Worm (Caenorhabditis elegans): ENCODE data around the gene C53A5.16.

The C53A5.16 gene

DNA sequence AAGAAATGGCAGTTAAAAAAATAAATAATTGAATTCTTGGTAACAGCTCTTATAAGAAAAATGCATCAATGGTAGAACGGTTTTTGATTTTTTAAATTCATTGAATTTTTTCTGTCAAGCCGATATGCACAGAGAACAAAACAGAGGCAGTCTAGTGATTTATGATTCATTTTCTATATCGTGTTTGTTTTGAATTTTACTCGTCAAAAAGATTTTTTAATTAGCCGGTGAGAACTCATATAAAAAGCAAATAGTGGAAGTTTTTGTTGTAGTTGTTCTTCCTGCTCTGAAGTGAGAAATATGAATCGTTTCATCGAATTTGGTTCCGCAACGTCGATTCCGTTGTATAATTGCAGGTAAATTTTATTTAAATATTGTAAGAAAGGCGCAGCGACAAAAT, 36.9 kb upstream of the C53A5.16 start, which contains the start of gene srt-32 (continued):
- no peak for TF ChIP-seq gei-17 (GFP tag; optimal IDR thresholded peaks at IDR 0.05)

- TF ChIP-seq hsf-1 (GFP tag; IDR thresholded peaks at IDR 0.05) = no peak
- TF ChIP-seq T26A5.8 (tag; optimal IDR thresholded peaks at IDR 0.05) = no peak
- TF ChIP-seq lag-1 (GFP tag; IDR thresholded peaks at IDR 0.05) = no peak
- no peak for TF ChIP-seq ceh-27 (GFP tag; optimal IDR thresholded peaks at IDR 0.05)
- TF ChIP-seq sea-2 (GFP tag; IDR thresholded peaks at IDR 0.05) = no peak
- TF ChIP-seq attf-5 (GFP tag; optimal IDR thresholded peaks at IDR 0.05) = no peak
- no peak for TF ChIP-seq ceh-40 (GFP tag; IDR thresholded peaks at IDR 0.05)
- no peak for TF ChIP-seq attf-3 (GFP tag; conservative IDR thresholded peaks at IDR 0.05)
- TF ChIP-seq ztf-25 (GFP tag; IDR thresholded peaks at IDR 0.05) = no peak
- TF ChIP-seq ceh-58 (GFP tag; IDR thresholded peaks at IDR 0.05) = no peak
- TF ChIP-seq B0019.2 (GFP tag; conservative IDR thresholded peaks at IDR 0.05) = no peak
- TF ChIP-seq tlf-1 (GFP tag; optimal IDR thresholded peaks at IDR 0.05) = no peak
- TF ChIP-seq snpc-1.1 (tag; optimal IDR thresholded peaks at IDR 0.05; ENCODE audit: insufficient read depth) = no peak
Measured at ce11 chrV:14558757-14559156, 36.3 kb upstream of the C53A5.16 start, which contains the start of gene C53A5.9. Gene C53A5.9, minus strand, starts transcription at chrV:14558857.

ce11 chrV:14556187-14556586, 33.8 kb upstream of the C53A5.16 start, which contains the start of gene srg-47:
Gene srg-47, minus strand, starts transcription at chrV:14556287.
- TF ChIP-seq ztf-25 (GFP tag; IDR thresholded peaks at IDR 0.05) (no peak), ccch-3 (GFP tag; optimal IDR thresholded peaks at IDR 0.05) (no peak), B0261.1 (tag; optimal IDR thresholded peaks at IDR 0.05) (no peak), lin-40 (tag; optimal IDR thresholded peaks at IDR 0.05) (no peak), nfya-2 (GFP tag; IDR thresholded peaks at IDR 0.05) (no peak), egl-18 (GFP tag; IDR thresholded peaks at IDR 0.05) (no peak), tlf-1 (GFP tag; optimal IDR thresholded peaks at IDR 0.05) (no peak), zim-3 (tag; optimal IDR thresholded peaks at IDR 0.05) (no peak), pbrm-1 (GFP tag; IDR thresholded peaks at IDR 0.05) (no peak), Y53G8AR.9 (GFP tag; conservative IDR thresholded peaks at IDR 0.05) (no peak)

DNA sequence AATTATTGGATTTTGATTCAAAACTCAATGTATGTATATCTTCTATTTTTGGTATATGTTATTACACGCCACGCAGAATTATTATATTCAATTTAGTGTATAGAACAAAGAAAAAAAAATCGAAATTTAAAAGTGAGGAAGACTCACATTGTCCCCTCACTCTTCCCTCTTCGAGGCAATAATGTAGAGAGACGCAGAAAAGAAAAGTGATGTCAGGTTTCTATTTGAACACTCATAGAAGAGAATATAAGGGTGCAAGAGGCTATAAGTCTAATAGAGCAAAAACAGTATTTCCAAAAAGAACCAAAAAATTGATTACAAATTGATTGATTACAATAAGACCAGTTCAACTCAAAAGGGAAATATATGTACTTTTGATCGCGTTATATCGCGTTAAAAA, 26.1 kb upstream of the C53A5.16 start:
- TF ChIP-seq ceh-100 (GFP tag; IDR thresholded peaks at IDR 0.05) = no peak
- TF ChIP-seq mxl-1 (tag; optimal IDR thresholded peaks at IDR 0.05) = no peak
- TF ChIP-seq zfh-2 (GFP tag; conservative IDR thresholded peaks at IDR 0.05) = no peak
- no peak for TF ChIP-seq lin-26 (GFP tag; IDR thresholded peaks at IDR 0.05)
- no peak for TF ChIP-seq ama-1 (optimal IDR thresholded peaks at IDR 0.05)
- no peak for TF ChIP-seq ama-1 (GFP tag; optimal IDR thresholded peaks at IDR 0.05)

DNA sequence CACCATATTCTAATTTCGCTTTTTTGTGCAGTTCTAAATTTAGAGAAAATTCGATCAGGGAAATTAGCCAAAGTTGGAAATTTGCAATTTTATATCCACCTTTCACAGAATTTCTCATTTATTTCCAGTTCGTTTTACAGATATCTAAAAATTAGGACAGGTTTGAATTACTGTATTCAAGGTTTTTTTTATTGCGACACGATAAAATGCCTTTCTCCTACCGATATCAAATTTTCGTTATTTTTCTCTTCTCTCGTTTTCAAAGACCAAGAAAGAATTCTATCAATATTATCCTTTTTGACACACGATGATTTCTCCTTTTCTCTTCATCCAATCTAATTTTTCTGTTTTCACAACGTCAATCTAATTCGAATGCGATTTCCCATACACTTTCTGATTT, 24.2 kb upstream of the C53A5.16 start, which contains the start of gene C53A5.13:
Gene C53A5.13 (plus strand): TSS at position 301 of the 400 bp plus-strand sequence.
- TF ChIP-seq nfya-2 (GFP tag; IDR thresholded peaks at IDR 0.05) (no peak), akir-1 (GFP tag; optimal IDR thresholded peaks at IDR 0.05) (no peak), Y67H2A.10 (GFP tag; conservative IDR thresholded peaks at IDR 0.05) (no peak), let-607 (tag; optimal IDR thresholded peaks at IDR 0.05) (no peak), D2030.7 (GFP tag; IDR thresholded peaks at IDR 0.05) (no peak), xnd-1 (tag; optimal IDR thresholded peaks at IDR 0.05) (no peak), snpc-3.4 (tag; optimal IDR thresholded peaks at IDR 0.05) (no peak), nhr-90 (tag; optimal IDR thresholded peaks at IDR 0.05) (no peak), T26A5.8 (tag; optimal IDR thresholded peaks at IDR 0.05) (no peak), F57A8.1 (GFP tag; optimal IDR thresholded peaks at IDR 0.05) (no peak), K12H6.12 (tag; optimal IDR thresholded peaks at IDR 0.05) (no peak)
